Fruit fly (Drosophila melanogaster) whole organism, embryonic: ENCODE measurements around the gene ddbt.

ENCODE experiments used
- Antp ChIP-seq: fragments of 200-800 bp; sonication (Bioruptor generic); optimal IDR thresholded peaks from 3 replicates; lab custom pipeline; 2016; ENCODE audit warnings: missing biosample characterization, missing genetic modification characterization
- Asciz ChIP-seq: fragments of 200-800 bp; sonication (Bioruptor generic); optimal IDR thresholded peaks from 2 replicates; lab custom pipeline; 2017; ENCODE audit warnings: missing biosample characterization, mild to moderate bottlenecking, missing genetic modification characterization, missing genetic modification reagents
- CG1024 ChIP-seq: fragments of 200-800 bp; sonication (Bioruptor generic); IDR thresholded peaks from 2 replicates; pipeline ENCODE4 v1.3.6; 2022; ENCODE audit warnings: missing biosample characterization, missing genetic modification characterization
- CG10462 ChIP-seq: fragments of 200-800 bp; sonication (Bioruptor generic); optimal IDR thresholded peaks from 2 replicates; lab custom pipeline; 2016; ENCODE audit warnings: missing biosample characterization, missing genetic modification characterization
- CG10654 ChIP-seq: fragments of 200-800 bp; sonication (Bioruptor generic); optimal IDR thresholded peaks from 2 replicates; lab custom pipeline; 2016; ENCODE audit warnings: missing biosample characterization, missing genetic modification characterization
- CG12071 ChIP-seq: fragments of 200-800 bp; sonication (Bioruptor generic); optimal IDR thresholded peaks from 3 replicates; lab custom pipeline; 2018; ENCODE audit warnings: missing biosample characterization, mild to moderate bottlenecking, missing genetic modification characterization
- CG12219 ChIP-seq: fragments of 200-800 bp; sonication (Bioruptor generic); optimal IDR thresholded peaks from 3 replicates; lab custom pipeline; 2018; ENCODE audit warnings: missing biosample characterization, mild to moderate bottlenecking, missing genetic modification characterization
- CG18476 ChIP-seq: fragments of 200-800 bp; sonication (Bioruptor generic); optimal IDR thresholded peaks from 2 replicates; lab custom pipeline; 2016; ENCODE audit warnings: missing biosample characterization, mild to moderate bottlenecking, missing genetic modification characterization
- CG2199 ChIP-seq: fragments of 200-800 bp; sonication (Bioruptor generic); IDR thresholded peaks from 3 replicates; pipeline ENCODE4 v1.3.6; 2022; ENCODE audit warnings: missing biosample characterization, missing genetic modification characterization
- CG3163 ChIP-seq: fragments of 200-800 bp; sonication (Bioruptor generic); optimal IDR thresholded peaks from 3 replicates; lab custom pipeline; 2016; ENCODE audit warnings: missing biosample characterization, missing genetic modification characterization
- CG4424 ChIP-seq: fragments of 200-800 bp; sonication (Bioruptor generic); optimal IDR thresholded peaks from 3 replicates; lab custom pipeline; 2016; ENCODE audit warnings: missing biosample characterization, missing genetic modification characterization
- CG4617 ChIP-seq: fragments of 200-800 bp; sonication (Bioruptor generic); optimal IDR thresholded peaks from 3 replicates; lab custom pipeline; 2016; ENCODE audit warnings: missing biosample characterization, missing genetic modification characterization, borderline replicate concordance
- CG6654 ChIP-seq: fragments of 200-800 bp; sonication (Bioruptor generic); optimal IDR thresholded peaks from 2 replicates; lab custom pipeline; 2017; ENCODE audit warnings: missing biosample characterization, mild to moderate bottlenecking, missing genetic modification characterization
- CG6683 ChIP-seq: fragments of 200-800 bp; sonication (Bioruptor generic); optimal IDR thresholded peaks from 2 replicates; lab custom pipeline; 2017; ENCODE audit warnings: missing biosample characterization, mild to moderate bottlenecking, missing genetic modification characterization, missing genetic modification reagents
- CG6854 ChIP-seq: fragments of 200-800 bp; sonication (Bioruptor generic); optimal IDR thresholded peaks from 3 replicates; lab custom pipeline; 2017; ENCODE audit warnings: missing biosample characterization, mild to moderate bottlenecking, missing genetic modification characterization
- Dbx ChIP-seq: fragments of 200-800 bp; sonication (Bioruptor generic); IDR thresholded peaks from 3 replicates; pipeline ENCODE4 v1.3.6; 2022; ENCODE audit warnings: missing biosample characterization, missing genetic modification characterization
- ERR ChIP-seq: fragments of 200-800 bp; sonication (Bioruptor generic); optimal IDR thresholded peaks from 2 replicates; lab custom pipeline; 2016; ENCODE audit warnings: missing biosample characterization, missing genetic modification characterization
- Hr51 ChIP-seq, 2 experiments: fragments of 200-800 bp; sonication (Bioruptor generic); optimal IDR thresholded peaks; 2 replicates in 1 of 2; 3 replicates in 1 of 2; lab custom pipeline; 2016 to 2018; ENCODE audit warnings: missing biosample characterization in 2 of 2, missing genetic modification characterization in 2 of 2, mild to moderate bottlenecking in 1 of 2, moderate library complexity in 1 of 2
- Lim3 ChIP-seq: fragments of 200-800 bp; sonication (Bioruptor generic); IDR thresholded peaks from 2 replicates; pipeline ENCODE4 v1.3.6; 2022; ENCODE audit warnings: missing biosample characterization, missing genetic modification characterization
- Med ChIP-seq: fragments of 200-800 bp; sonication (Bioruptor generic); peaks from one replicate; lab custom pipeline; 2016; ENCODE audit warnings: missing biosample characterization, missing genetic modification characterization, mild to moderate bottlenecking, inconsistent platforms, moderate library complexity
- Nf-YA ChIP-seq: fragments of 200-800 bp; sonication (Bioruptor generic); IDR thresholded peaks from 2 replicates; pipeline ENCODE4 v1.3.6; 2022; ENCODE audit warnings: missing biosample characterization, missing genetic modification characterization
- Pdp1 ChIP-seq, 2 experiments: fragments of 200-800 bp; sonication (Bioruptor generic); optimal IDR thresholded peaks; 3 replicates each; lab custom pipeline; 2016; ENCODE audit warnings: missing biosample characterization in 2 of 2, missing genetic modification characterization in 2 of 2, mild to moderate bottlenecking in 1 of 2, moderate library complexity in 1 of 2
- Taf1 ChIP-seq: fragments of 200-800 bp; sonication (Bioruptor generic); IDR thresholded peaks from 2 replicates; pipeline ENCODE4 v1.3.6; 2022; ENCODE audit warnings: missing biosample characterization, missing genetic modification characterization
- Trl ChIP-seq, 3 experiments: fragments of >200 bp in 2 of 3; fragments of 200-800 bp in 1 of 3; sonication (Bioruptor generic) in 1 of 3; optimal IDR thresholded peaks; 2 replicates in 1 of 3; 3 replicates in 2 of 3; lab custom pipeline; 2016 to 2017; ENCODE audit warnings: missing biosample characterization in 1 of 3, missing genetic modification characterization in 1 of 3
- bab2 ChIP-seq: fragments of 200-800 bp; sonication (Bioruptor generic); optimal IDR thresholded peaks from 2 replicates; lab custom pipeline; 2016; ENCODE audit warnings: missing biosample characterization, missing genetic modification characterization
- br ChIP-seq: fragments of >200 bp; optimal IDR thresholded peaks from 2 replicates; lab custom pipeline; 2017
- cad ChIP-seq: fragments of >200 bp; optimal IDR thresholded peaks from 2 replicates; lab custom pipeline; 2017; ENCODE audit warnings: missing biosample characterization, missing genetic modification characterization
- corto ChIP-seq: fragments of 200-800 bp; sonication (Bioruptor generic); optimal IDR thresholded peaks from 2 replicates; lab custom pipeline; 2016; ENCODE audit warnings: missing biosample characterization, mild to moderate bottlenecking, missing genetic modification characterization, moderate library complexity
- ewg ChIP-seq: fragments of 200-800 bp; sonication (Bioruptor generic); optimal IDR thresholded peaks from 3 replicates; lab custom pipeline; 2017; ENCODE audit warnings: mild to moderate bottlenecking, missing biosample characterization, missing genetic modification reagents, missing genetic modification characterization
- gt ChIP-seq: fragments of 200-800 bp; sonication (Bioruptor generic); IDR thresholded peaks from 2 replicates; pipeline ENCODE4 v1.3.6; 2022; ENCODE audit warnings: missing biosample characterization, missing genetic modification characterization
- h ChIP-seq: fragments of >200 bp; optimal IDR thresholded peaks from 2 replicates; lab custom pipeline; 2017
- hbn ChIP-seq: fragments of 200-800 bp; sonication (Bioruptor generic); IDR thresholded peaks from 2 replicates; pipeline ENCODE4 v1.3.6; 2022; ENCODE audit warnings: missing biosample characterization, missing genetic modification characterization; ENCODE audit not compliant: partially characterized antibody
- nau ChIP-seq: fragments of 200-800 bp; sonication (Bioruptor generic); optimal IDR thresholded peaks from 3 replicates; lab custom pipeline; 2017; ENCODE audit warnings: missing biosample characterization, mild to moderate bottlenecking, missing genetic modification characterization, missing genetic modification reagents
- nerfin-1 ChIP-seq: fragments of 200-800 bp; sonication (Bioruptor generic); optimal IDR thresholded peaks from 3 replicates; lab custom pipeline; 2019; ENCODE audit warnings: missing biosample characterization, mild to moderate bottlenecking, missing genetic modification characterization, moderate library complexity
- nerfin-2 ChIP-seq: fragments of 200-800 bp; sonication (Bioruptor generic); IDR thresholded peaks from 2 replicates; pipeline ENCODE4 v1.3.6; 2022; ENCODE audit warnings: missing biosample characterization, missing genetic modification characterization; ENCODE audit not compliant: partially characterized antibody
- peb ChIP-seq: fragments of 200-800 bp; sonication (Bioruptor generic); IDR thresholded peaks from 2 replicates; pipeline ENCODE4 v1.3.6; 2022; ENCODE audit warnings: missing biosample characterization, missing genetic modification characterization
- pros ChIP-seq: fragments of 200-800 bp; sonication (Bioruptor generic); optimal IDR thresholded peaks from 3 replicates; lab custom pipeline; 2019; ENCODE audit warnings: missing biosample characterization, mild to moderate bottlenecking, missing genetic modification characterization, moderate library complexity
- sens-2 ChIP-seq: fragments of 200-800 bp; sonication (Bioruptor generic); IDR thresholded peaks from 2 replicates; pipeline ENCODE4 v1.3.6; 2022; ENCODE audit warnings: missing biosample characterization, missing genetic modification characterization
- seq ChIP-seq: fragments of 200-800 bp; sonication (Bioruptor generic); IDR thresholded peaks from 2 replicates; pipeline ENCODE4 v1.3.6; 2022; ENCODE audit warnings: missing biosample characterization, missing genetic modification characterization
- slp2 ChIP-seq: fragments of 200-800 bp; sonication (Bioruptor generic); optimal IDR thresholded peaks from 2 replicates; lab custom pipeline; 2016; ENCODE audit warnings: missing biosample characterization, missing genetic modification characterization
- trem ChIP-seq: fragments of 200-800 bp; optimal IDR thresholded peaks from 3 replicates; lab custom pipeline; 2019; ENCODE audit warnings: missing biosample characterization, mild to moderate bottlenecking, missing genetic modification characterization, moderate library complexity
- trh ChIP-seq: fragments of 200-800 bp; sonication (Bioruptor generic); optimal IDR thresholded peaks from 2 replicates; lab custom pipeline; 2016; ENCODE audit warnings: missing biosample characterization, missing genetic modification characterization
- ttk ChIP-seq: fragments of 200-800 bp; sonication (Bioruptor generic); IDR thresholded peaks from 2 replicates; pipeline ENCODE4 v2.1.2; 2022; ENCODE audit warnings: missing biosample characterization, missing genetic modification characterization
- tup ChIP-seq: fragments of 200-800 bp; sonication (Bioruptor generic); optimal IDR thresholded peaks from 2 replicates; lab custom pipeline; 2016; ENCODE audit warnings: missing biosample characterization, mild to moderate bottlenecking, missing genetic modification characterization, moderate library complexity
- unpg ChIP-seq: fragments of 200-800 bp; sonication (Bioruptor generic); optimal IDR thresholded peaks from 3 replicates; lab custom pipeline; 2018; ENCODE audit warnings: missing biosample characterization, mild to moderate bottlenecking, missing genetic modification characterization, moderate library complexity
- wor ChIP-seq: fragments of 200-800 bp; sonication (Bioruptor generic); IDR thresholded peaks from 2 replicates; pipeline ENCODE4 v1.3.6; 2022; ENCODE audit warnings: missing biosample characterization, missing genetic modification characterization
- z ChIP-seq: fragments of 200-800 bp; sonication (Bioruptor generic); IDR thresholded peaks from 3 replicates; pipeline ENCODE4 v1.3.6; 2022; ENCODE audit warnings: missing biosample characterization, missing genetic modification characterization

Gene ddbt

dm6 chr3L:316784-317183 is at the start of gene ddbt:
TSS of gene ddbt (plus strand) at chr3L:317084.
- TF ChIP-seq CG6854 (GFP tag; lab: Kevin White, UChicago), result no peak
- no peak for TF ChIP-seq CG10654
- TF ChIP-seq cad (GFP tag; lab: Kevin White, UChicago), result no peak
- TF ChIP-seq CG12219 (GFP tag; lab: Kevin White, UChicago), result no peak
- TF ChIP-seq br (lab: Kevin White, UChicago), result no peak
- no peak for TF ChIP-seq pros
- no peak for TF ChIP-seq sens-2 (GFP tag; lab: Robert Waterston, UW)
- TF ChIP-seq Hr51 (GFP tag; optimal IDR thresholded peaks at IDR 0.05; lab: Kevin White, UChicago), result no peak
- no peak for TF ChIP-seq Med (GFP tag; lab: Kevin White, UChicago)
- TF ChIP-seq h (lab: Kevin White, UChicago), result no peak
- no peak for TF ChIP-seq nerfin-2 (GFP tag; lab: Robert Waterston, UW)
- TF ChIP-seq trh (GFP tag; lab: Kevin White, UChicago), result no peak
- TF ChIP-seq CG1024 (GFP tag; lab: Robert Waterston, UW), result no peak
- TF ChIP-seq Asciz (GFP tag; lab: Kevin White, UChicago), result no peak
- no peak for TF ChIP-seq tup (GFP tag; lab: Kevin White, UChicago)
- TF ChIP-seq peb (GFP tag; lab: Robert Waterston, UW), result no peak
- TF ChIP-seq Dbx, result no peak
- TF ChIP-seq Lim3 (GFP tag; lab: Robert Waterston, UW), result no peak

- TF ChIP-seq ewg (peak; percentile 37), CG2199 (GFP tag; lab: Robert Waterston, UW) (0 out of 3 replicates have a peak, but pooled peaks have one; percentile 26), hbn (GFP tag; lab: Robert Waterston, UW) (no peak), Trl (optimal IDR thresholded peaks at IDR 0.05; lab: Kevin White, UChicago) (peak in 1 of 2 experiments; percentile 44), Trl (GFP tag; optimal IDR thresholded peaks at IDR 0.05; lab: Kevin White, UChicago) (no peak), z (GFP tag; lab: Robert Waterston, UW) (peak; percentile 65; the same call in 1 of the 3 replicates), nerfin-1 (tag; lab: Kevin White, UChicago) (peak; percentile 7)
Observed at dm6 chr3L:267618-268017, 49.3 kb upstream of the ddbt start.

dm6 chr3L:270760-271500 is 46.0 kb upstream of the ddbt start, which contains the start of gene miple2:
TSS of gene miple2 (plus strand) at chr3L:271200.
- TF ChIP-seq tup (GFP tag; lab: Kevin White, UChicago) (no peak), CG18476 (GFP tag; lab: Kevin White, UChicago) (no peak), wor (no peak), ewg (no peak), Taf1 (GFP tag; lab: Robert Waterston, UW) (no peak), CG12071 (GFP tag; lab: Kevin White, UChicago) (peak; percentile 13), slp2 (peak; percentile 33), corto (GFP tag; lab: Kevin White, UChicago) (no peak), Pdp1 (GFP tag; optimal IDR thresholded peaks at IDR 0.05; lab: Kevin White, UChicago) (peak; percentile 20 to 100), unpg (peak; percentile 25), Trl (optimal IDR thresholded peaks at IDR 0.05; lab: Kevin White, UChicago) (no peak), Trl (GFP tag; optimal IDR thresholded peaks at IDR 0.05; lab: Kevin White, UChicago) (peak; percentile 49), gt (GFP tag; lab: Robert Waterston, UW) (no peak), seq (GFP tag; lab: Robert Waterston, UW) (no peak), CG6683 (GFP tag; lab: Kevin White, UChicago) (peak; percentile 56), CG4424 (peak; percentile 42), Nf-YA (GFP tag; lab: Robert Waterston, UW) (no peak), CG10462 (GFP tag; lab: Kevin White, UChicago) (no peak), bab2 (GFP tag; lab: Kevin White, UChicago) (no peak), ERR (GFP tag; lab: Kevin White, UChicago) (peak; percentile 21), trem (tag; lab: Kevin White, UChicago) (no peak), nau (GFP tag; lab: Kevin White, UChicago) (no peak), CG4617 (GFP tag; lab: Kevin White, UChicago) (no peak), CG3163 (GFP tag; lab: Kevin White, UChicago) (peak; percentile 1), CG6654 (no peak), Antp (GFP tag; lab: Kevin White, UChicago) (no peak), ttk (no peak)
